Worm (Caenorhabditis elegans): ENCODE results near the gene srsx-16.

ce11 chrIV:5605225-5605624 is 14.3 kb downstream of the srsx-16 start:
- TF ChIP-seq ama-1 (optimal IDR thresholded peaks at IDR 0.05) (no peak), tbx-11 (GFP tag; IDR thresholded peaks at IDR 0.05) (no peak), sea-1 (GFP tag; conservative IDR thresholded peaks at IDR 0.05) (no peak), scrt-1 (GFP tag; IDR thresholded peaks at IDR 0.05) (no peak)
